Fruit fly (Drosophila melanogaster) whole organism, embryonic: ENCODE measurements around the gene Rchy1.

Source experiments
- Ada2b ChIP-seq: fragments of 200-800 bp; sonication (Bioruptor generic); IDR thresholded peaks from 2 replicates; pipeline ENCODE4 v1.3.6; 2022; ENCODE audit warnings: missing biosample characterization, missing genetic modification characterization
- Atf3 ChIP-seq: fragments of 200-800 bp; sonication (Bioruptor generic); optimal IDR thresholded peaks from 3 replicates; lab custom pipeline; 2016; ENCODE audit warnings: missing biosample characterization, missing genetic modification characterization
- Atf6 ChIP-seq: fragments of 200-800 bp; sonication (Bioruptor generic); IDR thresholded peaks from 2 replicates; pipeline ENCODE4 v1.3.6; 2022; ENCODE audit warnings: missing biosample characterization, missing genetic modification characterization
- Bgb ChIP-seq: fragments of 200-800 bp; sonication (Bioruptor generic); IDR thresholded peaks from 2 replicates; pipeline ENCODE4 v1.3.6; 2022; ENCODE audit warnings: missing biosample characterization, missing genetic modification characterization; ENCODE audit not compliant: partially characterized antibody
- CG10959 ChIP-seq: fragments of 200-800 bp; sonication (Bioruptor generic); IDR thresholded peaks from 2 replicates; pipeline ENCODE4 v1.3.6; 2022; ENCODE audit warnings: missing biosample characterization, missing genetic modification characterization
- CG11085 ChIP-seq: fragments of 200-800 bp; sonication (Bioruptor generic); IDR thresholded peaks from 2 replicates; pipeline ENCODE4 v1.3.6; 2022; ENCODE audit warnings: missing biosample characterization, missing genetic modification characterization
- CG12299 ChIP-seq: fragments of 200-800 bp; sonication (Bioruptor generic); optimal IDR thresholded peaks from 2 replicates; lab custom pipeline; 2018; ENCODE audit warnings: missing biosample characterization, mild to moderate bottlenecking, missing genetic modification characterization
- CG12391 ChIP-seq: fragments of 200-800 bp; sonication (Bioruptor generic); optimal IDR thresholded peaks from 3 replicates; lab custom pipeline; 2018; ENCODE audit warnings: missing biosample characterization, mild to moderate bottlenecking, missing genetic modification characterization, moderate library complexity
- CG12942 ChIP-seq: fragments of 200-800 bp; sonication (Bioruptor generic); optimal IDR thresholded peaks from 3 replicates; lab custom pipeline; 2016; ENCODE audit warnings: missing biosample characterization, missing genetic modification characterization
- CG14710 ChIP-seq: fragments of 200-800 bp; sonication (Bioruptor generic); optimal IDR thresholded peaks from 3 replicates; lab custom pipeline; 2019; ENCODE audit warnings: missing biosample characterization, mild to moderate bottlenecking, missing genetic modification characterization, moderate library complexity
- CG15479 ChIP-seq: fragments of 200-800 bp; sonication (Bioruptor generic); optimal IDR thresholded peaks from 3 replicates; lab custom pipeline; 2019; ENCODE audit warnings: missing biosample characterization, mild to moderate bottlenecking, missing genetic modification characterization, moderate library complexity
- CG17361 ChIP-seq: fragments of 200-800 bp; sonication (Bioruptor generic); IDR thresholded peaks from 3 replicates; pipeline ENCODE4 v1.3.6; 2022; ENCODE audit warnings: missing biosample characterization, missing genetic modification characterization
- CG18262 ChIP-seq: fragments of 200-800 bp; optimal IDR thresholded peaks from 3 replicates; lab custom pipeline; 2019; ENCODE audit warnings: missing biosample characterization, mild to moderate bottlenecking, missing genetic modification characterization, moderate library complexity
- CG2202 ChIP-seq: fragments of 200-800 bp; sonication (Bioruptor generic); optimal IDR thresholded peaks from 2 replicates; lab custom pipeline; 2018; ENCODE audit warnings: missing biosample characterization, mild to moderate bottlenecking, missing genetic modification characterization
- CG33213 ChIP-seq: fragments of 200-800 bp; sonication (Bioruptor generic); optimal IDR thresholded peaks from 3 replicates; lab custom pipeline; 2016; ENCODE audit warnings: missing biosample characterization, missing genetic modification characterization
- CG3995 ChIP-seq: fragments of 200-800 bp; sonication (Bioruptor generic); optimal IDR thresholded peaks from 3 replicates; lab custom pipeline; 2016; ENCODE audit warnings: missing biosample characterization, missing genetic modification characterization
- CG42726 ChIP-seq: fragments of 200-800 bp; sonication (Bioruptor generic); IDR thresholded peaks from 2 replicates; pipeline ENCODE4 v1.3.6; 2022; ENCODE audit warnings: missing biosample characterization, missing genetic modification characterization; ENCODE audit not compliant: partially characterized antibody
- CG4360 ChIP-seq: fragments of 200-800 bp; sonication (Bioruptor generic); IDR thresholded peaks from 2 replicates; pipeline ENCODE4 v1.3.6; 2022; ENCODE audit warnings: missing biosample characterization, missing genetic modification characterization
- CG7745 ChIP-seq: fragments of 200-800 bp; sonication (Bioruptor generic); optimal IDR thresholded peaks from 2 replicates; lab custom pipeline; 2018; ENCODE audit warnings: missing biosample characterization, mild to moderate bottlenecking, missing genetic modification characterization, moderate library complexity
- CG9437 ChIP-seq: fragments of 200-800 bp; sonication (Bioruptor generic); optimal IDR thresholded peaks from 2 replicates; lab custom pipeline; 2018; ENCODE audit warnings: missing biosample characterization, mild to moderate bottlenecking, missing genetic modification characterization
- CHES-1-like ChIP-seq: fragments of 200-800 bp; sonication (Bioruptor generic); optimal IDR thresholded peaks from 2 replicates; lab custom pipeline; 2016; ENCODE audit warnings: missing biosample characterization, missing genetic modification characterization
- Chrac-16 ChIP-seq: fragments of 200-800 bp; sonication (Bioruptor generic); optimal IDR thresholded peaks from 3 replicates; lab custom pipeline; 2016; ENCODE audit warnings: missing biosample characterization, missing genetic modification characterization
- CkIIα-i1 ChIP-seq: fragments of 200-800 bp; sonication (Bioruptor generic); IDR thresholded peaks from 2 replicates; pipeline ENCODE4 v1.3.6; 2022; ENCODE audit warnings: missing biosample characterization, missing genetic modification characterization
- HLH3B ChIP-seq: fragments of 200-800 bp; sonication (Bioruptor generic); IDR thresholded peaks from 2 replicates; pipeline ENCODE4 v1.3.6; 2022; ENCODE audit warnings: missing biosample characterization, missing genetic modification characterization
- Jarid2 ChIP-seq: fragments of 200-800 bp; sonication (Bioruptor generic); optimal IDR thresholded peaks from 3 replicates; lab custom pipeline; 2017; ENCODE audit warnings: mild to moderate bottlenecking, missing biosample characterization, missing genetic modification reagents, missing genetic modification characterization
- Max ChIP-seq: fragments of 200-800 bp; sonication (Bioruptor generic); optimal IDR thresholded peaks from 2 replicates; lab custom pipeline; 2016; ENCODE audit warnings: missing biosample characterization, mild to moderate bottlenecking, missing genetic modification characterization
- Med ChIP-seq: fragments of 200-800 bp; sonication (Bioruptor generic); peaks from one replicate; lab custom pipeline; 2016; ENCODE audit warnings: missing biosample characterization, missing genetic modification characterization, mild to moderate bottlenecking, inconsistent platforms, moderate library complexity
- Mes4 ChIP-seq: fragments of 200-800 bp; sonication (Bioruptor generic); optimal IDR thresholded peaks from 2 replicates; lab custom pipeline; 2016; ENCODE audit warnings: missing biosample characterization, missing genetic modification characterization
- Myb ChIP-seq: fragments of 200-800 bp; sonication (Bioruptor generic); optimal IDR thresholded peaks from 2 replicates; lab custom pipeline; 2016; ENCODE audit warnings: missing biosample characterization, missing genetic modification characterization
- Nf-YB ChIP-seq: fragments of 200-800 bp; sonication (Bioruptor generic); optimal IDR thresholded peaks from 3 replicates; lab custom pipeline; 2019; ENCODE audit warnings: missing biosample characterization, mild to moderate bottlenecking, missing genetic modification characterization, moderate library complexity
- Sin3A ChIP-seq: fragments of >200 bp; optimal IDR thresholded peaks from 2 replicates; lab custom pipeline; 2018
- Sox100B ChIP-seq: fragments of 200-800 bp; sonication (Bioruptor generic); optimal IDR thresholded peaks from 3 replicates; lab custom pipeline; 2018; ENCODE audit warnings: missing biosample characterization, mild to moderate bottlenecking, missing genetic modification characterization
- Spps ChIP-seq: fragments of 200-800 bp; sonication (Bioruptor generic); optimal IDR thresholded peaks from 2 replicates; lab custom pipeline; 2018; ENCODE audit warnings: missing biosample characterization, mild to moderate bottlenecking, missing genetic modification characterization
- Tbp ChIP-seq: fragments of >200 bp; optimal IDR thresholded peaks from 2 replicates; lab custom pipeline; 2018; ENCODE audit warnings: missing biosample characterization, missing genetic modification characterization
- YL-1 ChIP-seq: fragments of 200-800 bp; sonication (Bioruptor generic); optimal IDR thresholded peaks from 3 replicates; lab custom pipeline; 2017; ENCODE audit warnings: missing biosample characterization, mild to moderate bottlenecking, missing genetic modification characterization
- ase ChIP-seq: fragments of 200-800 bp; sonication (Bioruptor generic); IDR thresholded peaks from 3 replicates; pipeline ENCODE4 v1.3.6; 2022; ENCODE audit warnings: missing biosample characterization, missing genetic modification characterization
- fd64A ChIP-seq: fragments of 200-800 bp; sonication (Bioruptor generic); optimal IDR thresholded peaks from 3 replicates; lab custom pipeline; 2018; ENCODE audit warnings: missing biosample characterization, mild to moderate bottlenecking, missing genetic modification characterization
- fd96Cb ChIP-seq: fragments of 200-800 bp; sonication (Bioruptor generic); optimal IDR thresholded peaks from 2 replicates; lab custom pipeline; 2018; ENCODE audit warnings: missing biosample characterization, mild to moderate bottlenecking, missing genetic modification characterization, moderate library complexity
- ind ChIP-seq: fragments of 200-800 bp; sonication (Bioruptor generic); optimal IDR thresholded peaks from 3 replicates; lab custom pipeline; 2016; ENCODE audit warnings: missing biosample characterization, missing genetic modification characterization
- lov ChIP-seq, 2 experiments: fragments of 200-800 bp in 1 of 2; fragments of >200 bp in 1 of 2; sonication (Bioruptor generic) in 1 of 2; IDR thresholded peaks in 1 of 2; optimal IDR thresholded peaks in 1 of 2; 2 replicates in 1 of 2; 3 replicates in 1 of 2; pipeline versions ENCODE4 v1.3.6 to Lab custom; 2017 to 2022; ENCODE audit warnings: missing biosample characterization in 1 of 2, missing genetic modification characterization in 1 of 2
- oc ChIP-seq: fragments of 200-800 bp; sonication (Bioruptor generic); optimal IDR thresholded peaks from 2 replicates; lab custom pipeline; 2018; ENCODE audit warnings: missing biosample characterization, mild to moderate bottlenecking, missing genetic modification characterization, moderate library complexity
- odd ChIP-seq: fragments of 200-800 bp; sonication (Bioruptor generic); optimal IDR thresholded peaks from 2 replicates; lab custom pipeline; 2017; ENCODE audit warnings: missing biosample characterization, mild to moderate bottlenecking, missing genetic modification characterization
- otp ChIP-seq: fragments of 200-800 bp; sonication (Bioruptor generic); IDR thresholded peaks from 3 replicates; pipeline ENCODE4, ENCODE4 v1.3.6; 2022; ENCODE audit warnings: missing biosample characterization, missing genetic modification characterization
- pros ChIP-seq: fragments of 200-800 bp; sonication (Bioruptor generic); optimal IDR thresholded peaks from 3 replicates; lab custom pipeline; 2019; ENCODE audit warnings: missing biosample characterization, mild to moderate bottlenecking, missing genetic modification characterization, moderate library complexity
- ranshi ChIP-seq: fragments of 200-800 bp; sonication (Bioruptor generic); IDR thresholded peaks from 2 replicates; pipeline ENCODE4 v1.3.6; 2022; ENCODE audit warnings: missing biosample characterization, missing genetic modification characterization
- slou ChIP-seq: fragments of 200-800 bp; sonication (Bioruptor generic); optimal IDR thresholded peaks from 3 replicates; lab custom pipeline; 2016; ENCODE audit warnings: missing biosample characterization, missing genetic modification characterization
- tll ChIP-seq, 2 experiments: fragments of 200-800 bp in 1 of 2; fragments of >200 bp in 1 of 2; sonication (Bioruptor generic) in 1 of 2; optimal IDR thresholded peaks; 2 replicates each; lab custom pipeline; 2017 to 2019; ENCODE audit warnings: missing biosample characterization in 2 of 2, missing genetic modification characterization in 2 of 2, mild to moderate bottlenecking in 1 of 2, moderate library complexity in 1 of 2
- vvl ChIP-seq: fragments of 200-800 bp; sonication (Bioruptor generic); IDR thresholded peaks from 2 replicates; pipeline ENCODE4 v1.3.6; 2022; ENCODE audit warnings: missing biosample characterization, missing genetic modification characterization
- wek ChIP-seq: fragments of 200-800 bp; sonication (Bioruptor generic); optimal IDR thresholded peaks from 3 replicates; lab custom pipeline; 2018; ENCODE audit warnings: missing biosample characterization, mild to moderate bottlenecking, missing genetic modification characterization, moderate library complexity

Gene Rchy1

dm6 chr2L:6494405-6494816 is 28.9 kb upstream of the Rchy1 start, which contains the start of gene CG9547 (continued):
- no peak for TF ChIP-seq CG42726 (GFP tag; lab: Robert Waterston, UW)
- no peak for TF ChIP-seq CG10959 (GFP tag; lab: Robert Waterston, UW)
- no peak for TF ChIP-seq Max
- no peak for TF ChIP-seq CG17361 (GFP tag; lab: Robert Waterston, UW)
- no peak for TF ChIP-seq CG4360 (GFP tag; lab: Robert Waterston, UW)
- no peak for TF ChIP-seq Bgb
- TF ChIP-seq pros, result no peak
- TF ChIP-seq CG11085 (GFP tag; lab: Robert Waterston, UW), result no peak
- TF ChIP-seq Atf6 (GFP tag; lab: Robert Waterston, UW), result peak; percentile 14; the same call in 1 of the 2 replicates
- TF ChIP-seq Sox100B, result no peak
- TF ChIP-seq CG2202 (tag; lab: Kevin White, UChicago), result no peak
- TF ChIP-seq otp (GFP tag; lab: Robert Waterston, UW), result no peak
- peak; percentile 97 for TF ChIP-seq CG7745 (tag; lab: Kevin White, UChicago)
- TF ChIP-seq Sin3A (lab: Kevin White, UChicago), result no peak
- TF ChIP-seq ranshi (GFP tag; lab: Robert Waterston, UW), result no peak; the same call in 1 of the 2 replicates
- TF ChIP-seq CG12942, result no peak
- TF ChIP-seq Tbp (GFP tag; lab: Kevin White, UChicago), result no peak
- TF ChIP-seq tll (GFP tag; optimal IDR thresholded peaks at IDR 0.05; lab: Kevin White, UChicago), result no peak
- no peak for TF ChIP-seq CG3995 (GFP tag; lab: Kevin White, UChicago)
- TF ChIP-seq HLH3B (GFP tag; lab: Robert Waterston, UW), result no peak

DNA sequence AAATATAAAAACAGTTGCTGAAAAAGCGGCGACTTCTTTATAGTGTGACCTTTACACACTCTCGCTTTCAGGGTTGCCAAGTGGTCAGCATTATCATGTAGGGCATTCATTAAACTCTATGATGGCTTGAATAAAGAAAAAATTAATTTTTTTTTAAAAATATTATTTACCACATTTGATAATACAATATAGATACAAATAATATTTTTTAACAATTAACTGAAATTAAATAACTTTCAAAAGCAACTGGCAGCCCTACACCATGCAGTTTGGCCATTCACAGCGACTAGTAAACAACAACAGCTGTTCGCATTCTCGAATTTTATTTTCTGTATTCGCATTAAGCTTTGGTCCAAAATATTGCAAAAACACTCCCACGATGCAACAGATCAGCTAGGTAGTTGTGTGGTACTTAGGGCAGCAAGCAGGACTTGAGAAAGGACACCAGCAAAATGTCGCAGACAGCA is 25.3 kb upstream of the Rchy1 start, which contains the start of the genes Phf5a and CG31638:
Phf5a (minus strand) TSS at position 61 of the 467 bp plus-strand sequence.
CG31638 (plus strand) TSS at position 279 of the 467 bp plus-strand sequence.
- TF ChIP-seq odd (peak; percentile 72), CG12299 (peak; percentile 58), Myb (peak; percentile 59), CG9437 (GFP tag; lab: Kevin White, UChicago) (peak; percentile 87), CHES-1-like (GFP tag; lab: Kevin White, UChicago) (peak; percentile 80), Jarid2 (peak; percentile 74), CG17361 (GFP tag; lab: Robert Waterston, UW) (peak; percentile 97), CG33213 (no peak), CG18262 (tag; lab: Kevin White, UChicago) (peak; percentile 96), fd96Cb (tag; lab: Kevin White, UChicago) (peak; percentile 97), slou (GFP tag; lab: Kevin White, UChicago) (peak; percentile 83), wek (GFP tag; lab: Kevin White, UChicago) (peak; percentile 91), vvl (GFP tag; lab: Robert Waterston, UW) (peak; percentile 82), otp (GFP tag; lab: Robert Waterston, UW) (peak; percentile 81; the same call in 2 of the 3 replicates), Atf3 (GFP tag; lab: Kevin White, UChicago) (peak; percentile 52), fd64A (peak; percentile 59), oc (tag; lab: Kevin White, UChicago) (peak; percentile 91), ind (peak; percentile 98), YL-1 (GFP tag; lab: Kevin White, UChicago) (peak; percentile 92), CG14710 (peak; percentile 97), CG15479 (GFP tag; lab: Kevin White, UChicago) (no peak), Spps (tag; lab: Kevin White, UChicago) (peak; percentile 95), ranshi (GFP tag; lab: Robert Waterston, UW) (peak; percentile 63; the same call in 1 of the 2 replicates), CG10959 (GFP tag; lab: Robert Waterston, UW) (peak; percentile 34; the same call in 1 of the 2 replicates), Med (GFP tag; lab: Kevin White, UChicago) (peak; percentile 87), Chrac-16 (GFP tag; lab: Kevin White, UChicago) (peak; percentile 96), Ada2b (GFP tag; lab: Robert Waterston, UW) (peak; percentile 54), Nf-YB (GFP tag; lab: Kevin White, UChicago) (peak; percentile 54), Sox100B (no peak), lov (optimal IDR thresholded peaks at IDR 0.05; lab: Kevin White, UChicago) (no peak), lov (GFP tag; IDR thresholded peaks at IDR 0.05; lab: Robert Waterston, UW) (peak; percentile 94), Mes4 (GFP tag; lab: Kevin White, UChicago) (peak; percentile 1), ase (GFP tag; lab: Robert Waterston, UW) (peak; percentile 97), CG12391 (tag; lab: Kevin White, UChicago) (peak; percentile 99), CkIIα-i1 (GFP tag; lab: Robert Waterston, UW) (no peak)
